Fruit fly (Drosophila melanogaster): ENCODE results near the gene Snm1.

Gene Snm1

DNA sequence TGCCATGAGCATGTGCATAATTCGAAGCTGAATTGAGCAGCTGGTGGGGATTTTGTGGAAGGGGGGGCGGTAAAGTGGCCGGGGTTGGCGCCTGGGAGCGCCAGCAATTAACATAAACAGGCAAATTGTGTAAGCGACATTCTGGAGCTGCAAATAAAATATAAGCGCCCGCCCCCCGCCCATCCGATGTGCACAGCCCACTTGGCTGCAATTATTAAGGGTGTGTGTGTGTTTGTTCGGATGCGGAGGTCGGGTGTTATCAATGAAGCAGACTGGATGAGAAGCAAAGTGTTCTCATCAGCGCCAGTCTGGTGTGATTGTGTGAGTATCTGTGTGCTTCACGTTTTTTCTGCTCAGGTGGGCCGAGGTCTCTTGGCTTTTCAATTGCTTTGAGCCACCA lies 35.1 kb upstream of the Snm1 start:
- no peak for TF ChIP-seq CG7045 (GFP tag; optimal IDR thresholded peaks at IDR 0.05)
- TF ChIP-seq Crg-1 (GFP tag; optimal IDR thresholded peaks at IDR 0.05) = no peak
- no peak for TF ChIP-seq toe (GFP tag; optimal IDR thresholded peaks at IDR 0.05)
- no peak for TF ChIP-seq bab1 (GFP tag; optimal IDR thresholded peaks at IDR 0.05)
- TF ChIP-seq CG12768 (GFP tag; optimal IDR thresholded peaks at IDR 0.05) = no peak
- TF ChIP-seq cic (GFP tag; optimal IDR thresholded peaks at IDR 0.05) = peak; percentile 25
- TF ChIP-seq Hr96 (GFP tag; optimal IDR thresholded peaks at IDR 0.05) = no peak
- TF ChIP-seq pad (GFP tag; optimal IDR thresholded peaks at IDR 0.05) = no peak

- TF ChIP-seq CG5204 (GFP tag; optimal IDR thresholded peaks at IDR 0.05) (no peak), bab1 (GFP tag; optimal IDR thresholded peaks at IDR 0.05) (peak; percentile 58), ovo (GFP tag; optimal IDR thresholded peaks at IDR 0.05) (no peak), CG12768 (GFP tag; optimal IDR thresholded peaks at IDR 0.05) (peak; percentile 51), kay (GFP tag; ENCODE audit: borderline replicate concordance) (peak; percentile 80)
These were observed 34.3 kb upstream of the Snm1 start for dm6 chr3R:5520566-5520965.

- TF ChIP-seq cic (GFP tag; optimal IDR thresholded peaks at IDR 0.05) (peak; percentile 3), CG11617 (GFP tag; optimal IDR thresholded peaks at IDR 0.05) (no peak)
These were observed 31.7 kb upstream of the Snm1 start, which contains the start of the genes CG43845 and Nmdar1 for dm6 chr3R:5523070-5523637. TSS of gene CG43845 (minus strand) at chr3R:5523120. TSS of gene Nmdar1 (minus strand) at chr3R:5523328.

DNA sequence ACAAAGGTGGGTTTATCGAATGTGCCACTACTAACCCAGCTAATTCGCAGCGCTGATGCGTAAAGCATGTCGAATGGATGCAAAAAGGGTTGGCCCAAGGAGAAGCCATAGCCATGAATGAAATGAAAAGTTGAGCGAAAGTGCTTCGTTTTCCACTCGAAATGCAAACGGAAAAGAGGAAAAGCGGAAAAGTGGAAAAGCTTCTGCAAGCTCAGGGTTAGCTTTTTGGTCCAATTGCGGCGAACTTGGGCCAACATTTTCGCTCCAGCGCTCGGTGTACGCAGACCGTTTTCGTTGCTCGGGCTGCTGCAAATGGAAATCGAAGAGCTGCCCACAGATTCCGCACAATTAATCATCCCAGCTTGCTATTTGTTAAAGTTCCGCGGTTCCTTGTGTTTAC lies 30.1 kb upstream of the Snm1 start:
- no peak for TF ChIP-seq bab1 (GFP tag; optimal IDR thresholded peaks at IDR 0.05)
- no peak for TF ChIP-seq Crg-1 (GFP tag; optimal IDR thresholded peaks at IDR 0.05)
- no peak for TF ChIP-seq tj (GFP tag; optimal IDR thresholded peaks at IDR 0.05)
- no peak for TF ChIP-seq CG7045 (GFP tag; optimal IDR thresholded peaks at IDR 0.05)
- no peak for TF ChIP-seq cnc (optimal IDR thresholded peaks at IDR 0.05)
- TF ChIP-seq CG1620 (GFP tag; optimal IDR thresholded peaks at IDR 0.05) = no peak
- no peak for TF ChIP-seq CG14711 (tag; optimal IDR thresholded peaks at IDR 0.05)

DNA sequence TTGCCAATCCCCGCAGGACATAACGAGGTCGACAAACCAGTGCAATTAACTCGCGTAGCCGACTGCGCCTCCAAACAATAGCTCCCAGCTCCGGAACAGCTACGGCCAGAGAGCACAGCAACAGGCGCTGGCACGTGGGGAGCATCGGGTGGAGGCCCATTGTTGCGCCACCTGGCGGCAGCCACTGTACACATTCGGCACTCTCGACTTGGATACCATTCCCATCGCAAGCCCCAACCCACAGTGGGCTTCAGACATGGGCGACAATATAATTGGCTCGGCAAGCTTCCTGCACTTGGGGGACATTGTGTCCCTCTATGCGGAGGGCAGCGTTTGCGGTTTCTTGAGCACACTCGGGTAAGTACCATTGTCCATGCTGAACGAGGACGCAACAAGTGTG lies 27.3 kb upstream of the Snm1 start:
- no peak for TF ChIP-seq CG14711 (tag; optimal IDR thresholded peaks at IDR 0.05)
- TF ChIP-seq toe (GFP tag; optimal IDR thresholded peaks at IDR 0.05) = no peak
- no peak for TF ChIP-seq pad (GFP tag; optimal IDR thresholded peaks at IDR 0.05)
- TF ChIP-seq CG7045 (GFP tag; optimal IDR thresholded peaks at IDR 0.05) = no peak
- TF ChIP-seq cic (GFP tag; optimal IDR thresholded peaks at IDR 0.05) = no peak
- no peak for TF ChIP-seq cnc (optimal IDR thresholded peaks at IDR 0.05)
- no peak for TF ChIP-seq Hr96 (GFP tag; optimal IDR thresholded peaks at IDR 0.05)
- TF ChIP-seq kay (GFP tag; ENCODE audit: borderline replicate concordance) = no peak
- no peak for TF ChIP-seq CG5204 (GFP tag; optimal IDR thresholded peaks at IDR 0.05)
- TF ChIP-seq Mnt (GFP tag; optimal IDR thresholded peaks at IDR 0.05) = no peak
- TF ChIP-seq CG12768 (GFP tag; optimal IDR thresholded peaks at IDR 0.05) = no peak
- no peak for TF ChIP-seq CG33017 (tag; optimal IDR thresholded peaks at IDR 0.05)
- TF ChIP-seq Crg-1 (GFP tag; optimal IDR thresholded peaks at IDR 0.05) = no peak
- TF ChIP-seq tj (GFP tag; optimal IDR thresholded peaks at IDR 0.05) = no peak
- TF ChIP-seq Clk (GFP tag; optimal IDR thresholded peaks at IDR 0.05) = no peak
- no peak for TF ChIP-seq CG11617 (GFP tag; optimal IDR thresholded peaks at IDR 0.05)
- TF ChIP-seq ovo (GFP tag; optimal IDR thresholded peaks at IDR 0.05) = no peak
- no peak for TF ChIP-seq bab1 (GFP tag; optimal IDR thresholded peaks at IDR 0.05)
- no peak for TF ChIP-seq CG1620 (GFP tag; optimal IDR thresholded peaks at IDR 0.05)

dm6 chr3R:5547464-5547943 lies 7.4 kb upstream of the Snm1 start, which contains the start of gene CG2519:
TSS of gene CG2519 (minus strand) at chr3R:5547775.
- no peak for TF ChIP-seq cnc (optimal IDR thresholded peaks at IDR 0.05)
- TF ChIP-seq toe (GFP tag; optimal IDR thresholded peaks at IDR 0.05) = no peak
- peak; percentile 76 for TF ChIP-seq bab1 (GFP tag; optimal IDR thresholded peaks at IDR 0.05)
- TF ChIP-seq Clk (GFP tag; optimal IDR thresholded peaks at IDR 0.05) = no peak
- peak; percentile 37 for TF ChIP-seq CG14711 (tag; optimal IDR thresholded peaks at IDR 0.05)
- TF ChIP-seq CG33017 (tag; optimal IDR thresholded peaks at IDR 0.05) = no peak
- peak; percentile 50 for TF ChIP-seq CG7101 (tag; optimal IDR thresholded peaks at IDR 0.05)
- TF ChIP-seq Hr96 (GFP tag; optimal IDR thresholded peaks at IDR 0.05) = no peak
- TF ChIP-seq CG12768 (GFP tag; optimal IDR thresholded peaks at IDR 0.05) = peak; percentile 16
- TF ChIP-seq CG7045 (GFP tag; optimal IDR thresholded peaks at IDR 0.05) = peak; percentile 56
- TF ChIP-seq cic (GFP tag; optimal IDR thresholded peaks at IDR 0.05) = peak; percentile 70
- peak; percentile 38 for TF ChIP-seq ovo (GFP tag; optimal IDR thresholded peaks at IDR 0.05)
- peak; percentile 27 for TF ChIP-seq CG1620 (GFP tag; optimal IDR thresholded peaks at IDR 0.05)
- peak; percentile 54 for TF ChIP-seq tj (GFP tag; optimal IDR thresholded peaks at IDR 0.05)
- TF ChIP-seq Crg-1 (GFP tag; optimal IDR thresholded peaks at IDR 0.05) = peak; percentile 21
- TF ChIP-seq Mnt (GFP tag; optimal IDR thresholded peaks at IDR 0.05) = peak; percentile 65
- TF ChIP-seq CG11617 (GFP tag; optimal IDR thresholded peaks at IDR 0.05) = peak; percentile 44
- TF ChIP-seq pad (GFP tag; optimal IDR thresholded peaks at IDR 0.05) = peak; percentile 32

dm6 chr3R:5550452-5550851 lies 4.4 kb upstream of the Snm1 start:
- peak; percentile 13 for TF ChIP-seq bab1 (GFP tag; optimal IDR thresholded peaks at IDR 0.05)
- TF ChIP-seq Mnt (GFP tag; optimal IDR thresholded peaks at IDR 0.05) = no peak
- TF ChIP-seq Crg-1 (GFP tag; optimal IDR thresholded peaks at IDR 0.05) = no peak
- TF ChIP-seq CG1620 (GFP tag; optimal IDR thresholded peaks at IDR 0.05) = no peak

Measured in whole organism, adult.